Worm (Caenorhabditis elegans) whole organism, L1 larva: ENCODE measurements around the gene C26E1.2.

Experiments
- C16A3.4 ChIP-seq: fragments of 150-350 bp; optimal IDR thresholded peaks from 2 replicates; lab custom pipeline; 2014; ENCODE audit warnings: missing biosample characterization, missing genetic modification characterization
- C34B4.2 ChIP-seq: sonication (generic microtip); optimal IDR thresholded peaks from 2 replicates; lab custom pipeline; 2017; ENCODE audit warnings: mild to moderate bottlenecking, missing genetic modification characterization, missing compliant biosample characterization
- alr-1 ChIP-seq: fragments of 200-800 bp; sonication (Bioruptor generic); optimal IDR thresholded peaks from 2 replicates; lab custom pipeline; 2018; ENCODE audit warnings: borderline replicate concordance, mild to moderate bottlenecking, missing genetic modification characterization, missing compliant biosample characterization
- aly-2 ChIP-seq: fragments of 150-350 bp; optimal IDR thresholded peaks from 2 replicates; lab custom pipeline; 2014; ENCODE audit warnings: missing biosample characterization, missing genetic modification characterization
- ceh-63 ChIP-seq: fragments of 200-800 bp; sonication (Bioruptor generic); optimal IDR thresholded peaks from 2 replicates; lab custom pipeline; 2018; ENCODE audit warnings: mild to moderate bottlenecking, missing genetic modification characterization, missing compliant biosample characterization
- ceh-8 ChIP-seq: fragments of 200-800 bp; sonication (Bioruptor generic); optimal IDR thresholded peaks from 2 replicates; lab custom pipeline; 2018; ENCODE audit warnings: mild to moderate bottlenecking, missing genetic modification characterization, moderate library complexity, missing compliant biosample characterization
- ceh-88 ChIP-seq: fragments of 200-800 bp; sonication (Bioruptor generic); IDR thresholded peaks from 2 replicates; pipeline ENCODE4 v1.3.6; 2022; ENCODE audit warnings: missing genetic modification characterization, missing compliant biosample characterization
- ceh-90 ChIP-seq: sonication (generic microtip); optimal IDR thresholded peaks from 2 replicates; lab custom pipeline; 2016; ENCODE audit warnings: missing genetic modification characterization, missing compliant biosample characterization
- ces-1 ChIP-seq: fragments of 150-350 bp; optimal IDR thresholded peaks from 2 replicates; lab custom pipeline; 2014; ENCODE audit warnings: missing biosample characterization, missing genetic modification reagents, missing genetic modification characterization
- dpl-1 ChIP-seq, 3 experiments: fragments of 150-350 bp in 2 of 3; sonication (generic microtip) in 1 of 3; optimal IDR thresholded peaks; 2 replicates each; lab custom pipeline; 2014 to 2017; ENCODE audit warnings: missing biosample characterization in 3 of 3, missing genetic modification characterization in 3 of 3, missing genetic modification reagents in 3 of 3
- dsc-1 ChIP-seq: sonication (generic microtip); optimal IDR thresholded peaks from 2 replicates; lab custom pipeline; 2016; ENCODE audit warnings: mild to moderate bottlenecking, missing genetic modification characterization, missing compliant biosample characterization
- efl-1 ChIP-seq, 4 experiments: fragments of 150-350 bp; optimal IDR thresholded peaks in 3 of 4; peaks in 1 of 4; 1 replicate in 1 of 4; 2 replicates in 3 of 4; lab custom pipeline; 2014; ENCODE audit warnings: missing biosample characterization in 2 of 4, missing genetic modification characterization in 2 of 4, missing genetic modification reagents in 2 of 4
- efl-3 ChIP-seq: fragments of 200-800 bp; sonication (Bioruptor generic); optimal IDR thresholded peaks from 2 replicates; lab custom pipeline; 2018; ENCODE audit warnings: mild to moderate bottlenecking, missing genetic modification characterization, missing compliant biosample characterization
- egl-13 ChIP-seq: sonication (generic microtip); optimal IDR thresholded peaks from 2 replicates; lab custom pipeline; 2016; ENCODE audit warnings: missing genotype, missing genetic modification reagents, missing genetic modification characterization, missing compliant biosample characterization
- egl-27 ChIP-seq, 2 experiments: fragments of 150-350 bp in 1 of 2; sonication (generic microtip); optimal IDR thresholded peaks; 3 replicates each; lab custom pipeline; 2017 to 2018; ENCODE audit warnings: missing biosample characterization in 2 of 2, missing genetic modification characterization in 2 of 2, missing genetic modification reagents in 2 of 2
- elt-2 ChIP-seq: sonication (generic microtip); optimal IDR thresholded peaks from 2 replicates; lab custom pipeline; 2016; ENCODE audit warnings: missing genetic modification characterization, mild to moderate bottlenecking, inconsistent platforms, missing compliant biosample characterization, missing genetic modification reagents
- elt-3 ChIP-seq, 6 experiments: fragments of 150-350 bp in 1 of 6; sonication (generic microtip); optimal IDR thresholded peaks; 2 replicates each; lab custom pipeline; 2017 to 2018; ENCODE audit warnings: missing biosample characterization in 6 of 6, missing genetic modification characterization in 6 of 6, inconsistent platforms in 1 of 6
- ets-5 ChIP-seq: fragments of 200-800 bp; sonication (Bioruptor generic); IDR thresholded peaks from 2 replicates; pipeline ENCODE4 v1.3.6; 2022; ENCODE audit warnings: missing genetic modification characterization, missing compliant biosample characterization
- fkh-10 ChIP-seq: sonication (generic microtip); optimal IDR thresholded peaks from 2 replicates; lab custom pipeline; 2017; ENCODE audit warnings: missing biosample characterization, missing genetic modification reagents, missing genetic modification characterization
- fkh-4 ChIP-seq: sonication (generic microtip); optimal IDR thresholded peaks from 2 replicates; lab custom pipeline; 2016; ENCODE audit warnings: missing compliant biosample characterization, missing genetic modification characterization, borderline replicate concordance
- grh-1 ChIP-seq: fragments of 200-800 bp; sonication (Bioruptor generic); IDR thresholded peaks from 2 replicates; pipeline ENCODE4 v1.3.6; 2022; ENCODE audit warnings: missing genetic modification reagents, missing genetic modification characterization, missing compliant biosample characterization
- hlh-17 ChIP-seq: fragments of 200-800 bp; sonication (Bioruptor generic); optimal IDR thresholded peaks from 2 replicates; lab custom pipeline; 2018; ENCODE audit warnings: missing genetic modification characterization, mild to moderate bottlenecking, missing compliant biosample characterization, moderate library complexity, borderline replicate concordance
- hpl-2 ChIP-seq: fragments of 150-350 bp; optimal IDR thresholded peaks from 2 replicates; lab custom pipeline; 2014; ENCODE audit warnings: missing biosample characterization, missing genetic modification reagents, missing genetic modification characterization
- isw-1 ChIP-seq: fragments of 200-800 bp; sonication (Bioruptor generic); IDR thresholded peaks from 2 replicates; pipeline ENCODE4 v1.3.6; 2022; ENCODE audit warnings: missing genetic modification characterization, missing compliant biosample characterization
- lin-13 ChIP-seq: fragments of 150-350 bp; optimal IDR thresholded peaks from 2 replicates; lab custom pipeline; 2014; ENCODE audit warnings: missing biosample characterization, missing genetic modification reagents, missing genetic modification characterization
- lin-15B ChIP-seq: fragments of 150-350 bp; sonication (generic microtip); optimal IDR thresholded peaks from 3 replicates; lab custom pipeline; 2014; ENCODE audit warnings: missing biosample characterization, missing genetic modification characterization
- lin-35 ChIP-seq, 2 experiments: fragments of 150-350 bp; optimal IDR thresholded peaks; 2 replicates each; lab custom pipeline; 2014; ENCODE audit warnings: missing biosample characterization in 2 of 2, missing genetic modification characterization in 2 of 2, missing genetic modification reagents in 2 of 2
- lin-39 ChIP-seq: fragments of 150-350 bp; optimal IDR thresholded peaks from 2 replicates; lab custom pipeline; 2014; ENCODE audit warnings: missing biosample characterization, missing genetic modification reagents, missing genetic modification characterization
- lsy-2 ChIP-seq, 2 experiments: fragments of 150-350 bp; optimal IDR thresholded peaks; 2 replicates each; lab custom pipeline; 2014; ENCODE audit warnings: missing biosample characterization in 2 of 2, missing genetic modification characterization in 2 of 2
- mab-9 ChIP-seq: fragments of 200-800 bp; sonication (Bioruptor generic); IDR thresholded peaks from 2 replicates; pipeline ENCODE4 v1.3.6; 2022; ENCODE audit warnings: missing genetic modification reagents, missing genetic modification characterization, missing compliant biosample characterization
- mdl-1 ChIP-seq, 2 experiments: fragments of 150-350 bp; optimal IDR thresholded peaks; 2 replicates each; lab custom pipeline; 2014 to 2017; ENCODE audit warnings: missing biosample characterization in 2 of 2, missing genetic modification characterization in 2 of 2, inconsistent platforms in 1 of 2
- mef-2 ChIP-seq: fragments of 150-350 bp; optimal IDR thresholded peaks from 2 replicates; lab custom pipeline; 2014; ENCODE audit warnings: missing biosample characterization, missing genetic modification characterization
- mep-1 ChIP-seq: fragments of 150-350 bp; optimal IDR thresholded peaks from 2 replicates; lab custom pipeline; 2014; ENCODE audit warnings: missing biosample characterization, missing genetic modification characterization
- nhr-11 ChIP-seq: fragments of 150-350 bp; optimal IDR thresholded peaks from 2 replicates; lab custom pipeline; 2014; ENCODE audit warnings: missing biosample characterization, missing genetic modification characterization
- nhr-12 ChIP-seq: sonication (generic microtip); optimal IDR thresholded peaks from 2 replicates; lab custom pipeline; 2017; ENCODE audit warnings: missing biosample characterization, missing genetic modification characterization
- nhr-19 ChIP-seq: fragments of 200-800 bp; sonication (Bioruptor generic); conservative IDR thresholded peaks from 2 replicates; pipeline ENCODE4 v1.3.6; 2022; ENCODE audit warnings: missing genetic modification characterization, missing compliant biosample characterization
- nhr-47 ChIP-seq: sonication (generic microtip); optimal IDR thresholded peaks from 2 replicates; lab custom pipeline; 2016; ENCODE audit warnings: mild to moderate bottlenecking, missing genetic modification characterization, moderate library complexity, missing compliant biosample characterization
- nhr-71 ChIP-seq: sonication (generic microtip); optimal IDR thresholded peaks from 2 replicates; lab custom pipeline; 2016; ENCODE audit warnings: mild to moderate bottlenecking, missing genetic modification characterization, moderate library complexity, missing compliant biosample characterization
- nhr-77 ChIP-seq: fragments of 150-350 bp; optimal IDR thresholded peaks from 2 replicates; lab custom pipeline; 2014; ENCODE audit warnings: missing biosample characterization, missing genetic modification characterization
- nhr-84 ChIP-seq: sonication (generic microtip); optimal IDR thresholded peaks from 2 replicates; lab custom pipeline; 2017; ENCODE audit warnings: missing biosample characterization, missing genetic modification characterization
- nhr-85 ChIP-seq: sonication (generic microtip); peaks from one replicate; lab custom pipeline; 2016; ENCODE audit warnings: missing genetic modification characterization, inconsistent platforms, missing compliant biosample characterization
- pqm-1 ChIP-seq: sonication (generic microtip); optimal IDR thresholded peaks from 3 replicates; lab custom pipeline; 2017; ENCODE audit warnings: missing biosample characterization, missing genetic modification characterization
- skn-1 ChIP-seq: fragments of 150-350 bp; optimal IDR thresholded peaks from 2 replicates; lab custom pipeline; 2014; ENCODE audit warnings: missing biosample characterization, missing genetic modification characterization
- sox-4 ChIP-seq: sonication (generic microtip); optimal IDR thresholded peaks from 2 replicates; lab custom pipeline; 2016; ENCODE audit warnings: missing genetic modification characterization, missing compliant biosample characterization
- sptf-1 ChIP-seq: fragments of 150-350 bp; optimal IDR thresholded peaks from 2 replicates; lab custom pipeline; 2014; ENCODE audit warnings: missing biosample characterization, missing genetic modification characterization
- tbx-2 ChIP-seq: sonication (generic microtip); optimal IDR thresholded peaks from 2 replicates; lab custom pipeline; 2016; ENCODE audit warnings: missing genetic modification characterization, missing compliant biosample characterization
- tlp-1 ChIP-seq: fragments of 150-350 bp; optimal IDR thresholded peaks from 2 replicates; lab custom pipeline; 2014; ENCODE audit warnings: missing biosample characterization, missing genetic modification characterization
- unc-86 ChIP-seq: sonication (generic microtip); optimal IDR thresholded peaks from 2 replicates; lab custom pipeline; 2016; ENCODE audit warnings: missing genetic modification characterization, missing compliant biosample characterization
- unc-98 ChIP-seq: fragments of 200-800 bp; sonication (Bioruptor generic); IDR thresholded peaks from 2 replicates; pipeline ENCODE4 v1.3.6; 2022; ENCODE audit warnings: missing genetic modification characterization, missing compliant biosample characterization
- vab-15 ChIP-seq: sonication (generic microtip); optimal IDR thresholded peaks from 2 replicates; lab custom pipeline; 2017; ENCODE audit warnings: missing genotype, mild to moderate bottlenecking, missing genetic modification characterization, missing compliant biosample characterization
- xbp-1 ChIP-seq: sonication (generic microtip); optimal IDR thresholded peaks from 2 replicates; lab custom pipeline; 2016; ENCODE audit warnings: missing genetic modification characterization, missing compliant biosample characterization
- zag-1 ChIP-seq: fragments of 150-350 bp; optimal IDR thresholded peaks from 2 replicates; lab custom pipeline; 2014; ENCODE audit warnings: missing biosample characterization, missing genetic modification characterization

The C26E1.2 gene

DNA sequence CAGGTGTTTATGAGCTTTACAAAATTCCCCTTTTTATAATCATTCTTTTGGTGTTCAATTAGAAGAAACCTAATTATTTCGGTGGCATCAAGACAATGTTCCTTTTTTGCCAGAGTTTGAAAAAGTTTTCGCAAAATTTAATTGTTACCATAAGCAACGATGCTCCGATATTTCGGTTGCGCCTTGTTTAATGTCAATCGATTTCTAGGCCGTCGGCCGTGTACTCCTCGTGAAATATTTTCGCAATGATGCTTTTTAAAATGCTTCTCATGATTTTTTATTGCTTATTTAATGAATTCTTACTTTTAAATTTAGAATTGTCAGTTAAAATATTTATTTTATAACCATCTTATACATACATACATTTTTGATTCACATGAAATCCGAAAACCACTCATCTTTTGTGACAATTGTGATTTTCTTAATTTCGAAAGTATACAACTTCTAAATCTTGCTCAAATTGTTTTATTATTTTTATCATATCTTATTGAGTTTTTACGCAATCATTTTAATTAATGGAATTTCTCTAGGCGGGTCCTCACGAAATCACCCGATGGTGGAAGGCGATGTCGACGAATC is 8.2 kb downstream of the C26E1.2 start, which contains the start of gene C50B6.3 (continued):
- TF ChIP-seq nhr-84 (tag; lab: Kevin White, UChicago) (no peak), ces-1 (GFP tag; lab: Kevin White, UChicago) (no peak), grh-1 (GFP tag; lab: Robert Waterston, UW) (peak; percentile 82), hlh-17 (GFP tag; lab: Kevin White, UChicago) (no peak), fkh-10 (GFP tag; lab: Kevin White, UChicago) (peak; percentile 23), alr-1 (tag; lab: Kevin White, UChicago) (no peak), tbx-2 (tag; lab: Kevin White, UChicago) (peak; percentile 95), C34B4.2 (tag; lab: Kevin White, UChicago) (no peak), sptf-1 (no peak), mab-9 (GFP tag; lab: Robert Waterston, UW) (peak; percentile 80), fkh-4 (peak; percentile 97), unc-86 (peak; percentile 85), ceh-90 (tag; lab: Kevin White, UChicago) (peak; percentile 91), elt-2 (tag; lab: Kevin White, UChicago) (peak; percentile 63), ets-5 (no peak), lsy-2 (tag; optimal IDR thresholded peaks at IDR 0.05; lab: Kevin White, UChicago) (peak; percentile 91), mef-2 (tag; lab: Kevin White, UChicago) (no peak), efl-1 (optimal IDR thresholded peaks at IDR 0.05; lab: Kevin White, UChicago) (peak; percentile 85 to 88), efl-1 (GFP tag; optimal IDR thresholded peaks at IDR 0.05 in 1 of 2; lab: Kevin White, UChicago) (peak; percentile 81 to 98), ceh-8 (GFP tag; lab: Kevin White, UChicago) (peak; percentile 84), sox-4 (peak; percentile 94), mdl-1 (tag; optimal IDR thresholded peaks at IDR 0.05; lab: Kevin White, UChicago) (peak in 1 of 2 experiments; percentile 58), hpl-2 (GFP tag; lab: Kevin White, UChicago) (no peak), nhr-47 (peak; percentile 93), elt-3 (tag; optimal IDR thresholded peaks at IDR 0.05; lab: Kevin White, UChicago) (peak in 2 of 6 experiments; percentile 76 to 82), nhr-77 (tag; lab: Kevin White, UChicago) (peak; percentile 53), lin-35 (GFP tag; optimal IDR thresholded peaks at IDR 0.05; lab: Kevin White, UChicago) (peak; percentile 85 to 86), lin-39 (tag; lab: Kevin White, UChicago) (peak; percentile 64), lin-15B (peak; percentile 87), lin-13 (peak; percentile 79), vab-15 (peak; percentile 84), egl-13 (tag; lab: Kevin White, UChicago) (peak; percentile 93), C16A3.4 (tag; lab: Kevin White, UChicago) (peak; percentile 83), tlp-1 (no peak), isw-1 (peak; percentile 85), egl-27 (tag; optimal IDR thresholded peaks at IDR 0.05; lab: Kevin White, UChicago) (no peak), nhr-19 (GFP tag; lab: Robert Waterston, UW) (peak; percentile 93), nhr-12 (no peak), nhr-85 (tag; lab: Kevin White, UChicago) (peak; percentile 95), zag-1 (tag; lab: Kevin White, UChicago) (peak; percentile 47), dsc-1 (tag; lab: Kevin White, UChicago) (peak; percentile 96), ceh-63 (GFP tag; lab: Kevin White, UChicago) (peak; percentile 69), nhr-71 (tag; lab: Kevin White, UChicago) (peak; percentile 95), aly-2 (tag; lab: Kevin White, UChicago) (peak; percentile 43), efl-3 (GFP tag; lab: Kevin White, UChicago) (peak; percentile 44), nhr-11 (tag; lab: Kevin White, UChicago) (no peak), unc-98 (peak; percentile 73), ceh-88 (peak; percentile 68; the same call in 1 of the 2 replicates), xbp-1 (tag; lab: Kevin White, UChicago) (peak; percentile 92), mep-1 (tag; lab: Kevin White, UChicago) (peak; percentile 92), dpl-1 (GFP tag; optimal IDR thresholded peaks at IDR 0.05; lab: Kevin White, UChicago) (peak; percentile 76 to 92 (median 85)), pqm-1 (no peak), skn-1 (peak; percentile 66)
